Fruit fly (Drosophila melanogaster) whole organism, prepupa: ENCODE data around the gene RanGAP.
A peak's percentile ranks its signal among the peaks of the same experiment; 100 is the strongest.

Source experiments
- CG10631 ChIP-seq: fragments of 200-800 bp; sonication (Bioruptor generic); optimal IDR thresholded peaks from 2 replicates; lab custom pipeline; 2016; ENCODE audit warnings: missing biosample characterization, missing genetic modification characterization
- CG10669 ChIP-seq: fragments of 200-800 bp; sonication (Bioruptor generic); optimal IDR thresholded peaks from 3 replicates; lab custom pipeline; 2018; ENCODE audit warnings: missing biosample characterization, mild to moderate bottlenecking, missing genetic modification characterization, moderate library complexity
- CG11762 ChIP-seq: fragments of 200-800 bp; sonication (Bioruptor generic); optimal IDR thresholded peaks from 3 replicates; lab custom pipeline; 2016; ENCODE audit warnings: missing biosample characterization, missing genetic modification characterization; ENCODE audit not compliant: insufficient read depth
- CG11902 ChIP-seq: fragments of 200-800 bp; sonication (Bioruptor generic); optimal IDR thresholded peaks from 3 replicates; lab custom pipeline; 2016; ENCODE audit warnings: missing biosample characterization, missing genetic modification characterization
- CG15336 ChIP-seq: fragments of 200-800 bp; sonication (Bioruptor generic); IDR thresholded peaks from 2 replicates; pipeline ENCODE4 v1.3.6; 2022; ENCODE audit warnings: missing biosample characterization, missing genetic modification characterization
- CG1621 ChIP-seq: fragments of 200-800 bp; sonication (Bioruptor generic); optimal IDR thresholded peaks from 3 replicates; lab custom pipeline; 2018; ENCODE audit warnings: missing biosample characterization, mild to moderate bottlenecking, missing genetic modification characterization
- CG16779 ChIP-seq: fragments of 200-800 bp; sonication (Bioruptor generic); optimal IDR thresholded peaks from 3 replicates; lab custom pipeline; 2017; ENCODE audit warnings: missing biosample characterization, mild to moderate bottlenecking, missing genetic modification characterization
- CG3032 ChIP-seq: fragments of 200-800 bp; optimal IDR thresholded peaks from 2 replicates; lab custom pipeline; 2019; ENCODE audit warnings: missing biosample characterization, mild to moderate bottlenecking, missing genetic modification characterization, moderate library complexity
- CG32006 ChIP-seq: fragments of 200-800 bp; sonication (Bioruptor generic); optimal IDR thresholded peaks from 3 replicates; lab custom pipeline; 2017; ENCODE audit warnings: missing biosample characterization, mild to moderate bottlenecking, missing genetic modification characterization
- CG34406 ChIP-seq: fragments of 200-800 bp; sonication (Bioruptor generic); optimal IDR thresholded peaks from 3 replicates; lab custom pipeline; 2016; ENCODE audit warnings: missing biosample characterization, missing genetic modification characterization
- CG3919 ChIP-seq: fragments of 200-800 bp; sonication (Bioruptor generic); optimal IDR thresholded peaks from 3 replicates; lab custom pipeline; 2016; ENCODE audit warnings: missing biosample characterization, missing genetic modification characterization
- CG4318 ChIP-seq: fragments of 200-800 bp; sonication (Bioruptor generic); optimal IDR thresholded peaks from 3 replicates; lab custom pipeline; 2017; ENCODE audit warnings: missing biosample characterization, mild to moderate bottlenecking, missing genetic modification characterization
- CG6808 ChIP-seq: fragments of 200-800 bp; sonication (Bioruptor generic); optimal IDR thresholded peaks from 3 replicates; lab custom pipeline; 2017; ENCODE audit warnings: missing biosample characterization, missing genetic modification characterization, mild to moderate bottlenecking, moderate library complexity, missing genetic modification reagents
- CG6854 ChIP-seq: fragments of 200-800 bp; sonication (Bioruptor generic); optimal IDR thresholded peaks from 2 replicates; lab custom pipeline; 2017; ENCODE audit warnings: missing biosample characterization, mild to moderate bottlenecking, missing genetic modification characterization
- CG8119 ChIP-seq: fragments of 200-800 bp; sonication (Bioruptor generic); IDR thresholded peaks from 3 replicates; pipeline ENCODE4 v1.3.6; 2022; ENCODE audit warnings: missing biosample characterization, missing genetic modification characterization
- CG8319 ChIP-seq: fragments of 200-800 bp; sonication (Bioruptor generic); optimal IDR thresholded peaks from 3 replicates; lab custom pipeline; 2016; ENCODE audit warnings: missing biosample characterization, missing genetic modification characterization
- CG8632 ChIP-seq: fragments of 200-800 bp; sonication (Bioruptor generic); optimal IDR thresholded peaks from 3 replicates; lab custom pipeline; 2016; ENCODE audit warnings: missing biosample characterization, missing genetic modification characterization
- CG9139 ChIP-seq: fragments of 200-800 bp; sonication (Bioruptor generic); optimal IDR thresholded peaks from 3 replicates; lab custom pipeline; 2017; ENCODE audit warnings: missing biosample characterization, mild to moderate bottlenecking, missing genetic modification characterization
- Eip75B ChIP-seq: fragments of 200-800 bp; sonication (Bioruptor generic); optimal IDR thresholded peaks from 3 replicates; lab custom pipeline; 2016; ENCODE audit warnings: missing biosample characterization, missing genetic modification characterization
- Eip78C ChIP-seq: fragments of 200-800 bp; sonication (Bioruptor generic); peaks from one replicate; lab custom pipeline; 2016; ENCODE audit warnings: missing biosample characterization, missing genetic modification characterization
- Eip93F ChIP-seq: fragments of 200-800 bp; sonication (Bioruptor generic); optimal IDR thresholded peaks from 2 replicates; lab custom pipeline; 2016; ENCODE audit warnings: missing biosample characterization, mild to moderate bottlenecking, missing genetic modification characterization
- Ets96B ChIP-seq: fragments of 200-800 bp; optimal IDR thresholded peaks from 2 replicates; lab custom pipeline; 2019; ENCODE audit warnings: missing biosample characterization, mild to moderate bottlenecking, missing genetic modification characterization, moderate library complexity
- Gug ChIP-seq: fragments of 200-800 bp; sonication (Bioruptor generic); IDR thresholded peaks from 2 replicates; pipeline ENCODE4 v1.3.6; 2022; ENCODE audit warnings: missing biosample characterization, missing genetic modification characterization
- Hr38 ChIP-seq: sonication (Bioruptor generic); optimal IDR thresholded peaks from 2 replicates; lab custom pipeline; 2016; ENCODE audit warnings: missing biosample characterization, missing genetic modification characterization
- Hr39 ChIP-seq: fragments of 200-800 bp; sonication (Bioruptor generic); optimal IDR thresholded peaks from 2 replicates; lab custom pipeline; 2016; ENCODE audit warnings: missing biosample characterization, missing genetic modification characterization
- Hr4 ChIP-seq: fragments of 200-800 bp; sonication (Bioruptor generic); optimal IDR thresholded peaks from 3 replicates; lab custom pipeline; 2016; ENCODE audit warnings: missing biosample characterization, missing genetic modification characterization
- Lpt ChIP-seq: fragments of 200-800 bp; sonication (Bioruptor generic); optimal IDR thresholded peaks from 3 replicates; lab custom pipeline; 2016; ENCODE audit warnings: missing biosample characterization, missing genetic modification characterization
- Met ChIP-seq: fragments of 200-800 bp; sonication (Bioruptor generic); optimal IDR thresholded peaks from 3 replicates; lab custom pipeline; 2016; ENCODE audit warnings: missing biosample characterization, missing genetic modification characterization
- OdsH ChIP-seq: fragments of 200-800 bp; sonication (Bioruptor generic); optimal IDR thresholded peaks from 3 replicates; lab custom pipeline; 2016; ENCODE audit warnings: missing biosample characterization, missing genetic modification characterization
- Smox ChIP-seq: fragments of 200-800 bp; sonication (Bioruptor generic); optimal IDR thresholded peaks from 3 replicates; lab custom pipeline; 2016; ENCODE audit warnings: missing biosample characterization, missing genetic modification characterization
- Sox102F ChIP-seq: fragments of 200-800 bp; sonication (Bioruptor generic); optimal IDR thresholded peaks from 2 replicates; lab custom pipeline; 2016; ENCODE audit warnings: missing biosample characterization, mild to moderate bottlenecking, missing genetic modification characterization
- Sox14 ChIP-seq: fragments of 200-800 bp; sonication (Bioruptor generic); optimal IDR thresholded peaks from 3 replicates; lab custom pipeline; 2016; ENCODE audit warnings: missing biosample characterization, missing genetic modification characterization
- Sox15 ChIP-seq: fragments of 200-800 bp; sonication (Bioruptor generic); optimal IDR thresholded peaks from 3 replicates; lab custom pipeline; 2016; ENCODE audit warnings: missing biosample characterization, missing genetic modification characterization
- achi ChIP-seq: fragments of 200-800 bp; sonication (Bioruptor generic); optimal IDR thresholded peaks from 3 replicates; lab custom pipeline; 2016; ENCODE audit warnings: missing biosample characterization, missing genetic modification characterization
- acj6 ChIP-seq: fragments of 200-800 bp; sonication (Bioruptor generic); optimal IDR thresholded peaks from 3 replicates; lab custom pipeline; 2016; ENCODE audit warnings: missing biosample characterization, missing genetic modification characterization
- dac ChIP-seq: fragments of 200-800 bp; sonication (Bioruptor generic); optimal IDR thresholded peaks from 2 replicates; lab custom pipeline; 2017; ENCODE audit warnings: missing biosample characterization, mild to moderate bottlenecking, missing genetic modification characterization
- dsx ChIP-seq: fragments of 200-800 bp; optimal IDR thresholded peaks from 3 replicates; lab custom pipeline; 2019; ENCODE audit warnings: missing biosample characterization, mild to moderate bottlenecking, missing genetic modification characterization, moderate library complexity; ENCODE audit not compliant: poor library complexity, severe bottlenecking
- eg ChIP-seq: fragments of 200-800 bp; sonication (Bioruptor generic); IDR thresholded peaks from 3 replicates; pipeline ENCODE4 v1.3.6; 2022; ENCODE audit warnings: missing biosample characterization, missing genetic modification characterization
- esn ChIP-seq: fragments of 200-800 bp; sonication (Bioruptor generic); optimal IDR thresholded peaks from 2 replicates; lab custom pipeline; 2016; ENCODE audit warnings: missing biosample characterization, mild to moderate bottlenecking, missing genetic modification characterization, moderate library complexity
- fd59A ChIP-seq: fragments of 200-800 bp; sonication (Bioruptor generic); optimal IDR thresholded peaks from 2 replicates; lab custom pipeline; 2017; ENCODE audit warnings: missing biosample characterization, mild to moderate bottlenecking, missing genetic modification characterization, missing genetic modification reagents
- fd85E ChIP-seq: fragments of 200-800 bp; sonication (Bioruptor generic); optimal IDR thresholded peaks from 3 replicates; lab custom pipeline; 2016; ENCODE audit warnings: missing biosample characterization, missing genetic modification characterization
- fkh ChIP-seq: fragments of 200-800 bp; sonication (Bioruptor generic); optimal IDR thresholded peaks from 3 replicates; lab custom pipeline; 2017; ENCODE audit warnings: missing biosample characterization, mild to moderate bottlenecking, missing genetic modification characterization, moderate library complexity
- lz ChIP-seq: fragments of 200-800 bp; sonication (Bioruptor generic); optimal IDR thresholded peaks from 3 replicates; lab custom pipeline; 2016; ENCODE audit warnings: missing biosample characterization, missing genetic modification characterization
- pdm3 ChIP-seq: fragments of 200-800 bp; sonication (Bioruptor generic); optimal IDR thresholded peaks from 3 replicates; lab custom pipeline; 2016; ENCODE audit warnings: missing biosample characterization, missing genetic modification characterization
- salr ChIP-seq, 2 experiments: fragments of 200-800 bp; sonication (Bioruptor generic); optimal IDR thresholded peaks; 3 replicates each; lab custom pipeline; 2016 to 2018; ENCODE audit warnings: missing biosample characterization in 2 of 2, missing genetic modification characterization in 2 of 2, mild to moderate bottlenecking in 1 of 2
- ss ChIP-seq, 2 experiments: fragments of 200-800 bp; sonication (Bioruptor generic); optimal IDR thresholded peaks; 2 replicates in 1 of 2; 3 replicates in 1 of 2; lab custom pipeline; 2017 to 2018; ENCODE audit warnings: mild to moderate bottlenecking in 2 of 2, missing biosample characterization in 2 of 2, missing genetic modification characterization in 2 of 2, moderate library complexity in 1 of 2
- svp ChIP-seq: fragments of 200-800 bp; sonication (Bioruptor generic); peaks from one replicate; lab custom pipeline; 2016; ENCODE audit warnings: missing biosample characterization, missing genetic modification characterization
- vri ChIP-seq: fragments of 200-800 bp; sonication (Bioruptor generic); optimal IDR thresholded peaks from 3 replicates; lab custom pipeline; 2016; ENCODE audit warnings: missing biosample characterization, mild to moderate bottlenecking, missing genetic modification characterization

The RanGAP gene

DNA sequence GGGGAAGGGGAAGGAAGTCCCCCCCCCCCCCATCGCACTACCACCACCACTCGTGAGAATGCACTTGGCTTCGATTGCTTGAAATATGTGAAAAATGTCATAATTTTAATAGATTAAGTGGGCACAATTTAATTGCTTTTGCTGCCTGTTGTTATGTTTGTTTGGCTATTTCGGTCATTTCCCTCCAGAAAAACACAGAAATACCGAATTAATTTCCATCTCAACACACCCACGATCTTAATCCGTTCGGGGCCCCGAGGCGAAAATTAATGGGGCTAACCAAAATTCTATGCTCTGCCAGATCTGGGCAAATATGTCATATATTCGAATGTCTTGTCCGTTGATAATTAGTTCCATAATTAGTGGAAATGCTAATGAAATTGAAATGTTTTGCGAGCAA, 19.1 kb upstream of the RanGAP start:
- TF ChIP-seq Lpt (no peak), acj6 (GFP tag; lab: Kevin White, UChicago) (no peak), CG6854 (GFP tag; lab: Kevin White, UChicago) (no peak), Met (no peak), fd59A (GFP tag; lab: Kevin White, UChicago) (no peak), Gug (GFP tag; lab: Robert Waterston, UW) (no peak), CG11902 (GFP tag; lab: Kevin White, UChicago) (no peak), Sox102F (no peak), CG1621 (no peak), eg (no peak), CG3032 (tag; lab: Kevin White, UChicago) (no peak), Smox (GFP tag; lab: Kevin White, UChicago) (no peak), svp (GFP tag; lab: Kevin White, UChicago) (no peak), esn (GFP tag; lab: Kevin White, UChicago) (no peak)

DNA sequence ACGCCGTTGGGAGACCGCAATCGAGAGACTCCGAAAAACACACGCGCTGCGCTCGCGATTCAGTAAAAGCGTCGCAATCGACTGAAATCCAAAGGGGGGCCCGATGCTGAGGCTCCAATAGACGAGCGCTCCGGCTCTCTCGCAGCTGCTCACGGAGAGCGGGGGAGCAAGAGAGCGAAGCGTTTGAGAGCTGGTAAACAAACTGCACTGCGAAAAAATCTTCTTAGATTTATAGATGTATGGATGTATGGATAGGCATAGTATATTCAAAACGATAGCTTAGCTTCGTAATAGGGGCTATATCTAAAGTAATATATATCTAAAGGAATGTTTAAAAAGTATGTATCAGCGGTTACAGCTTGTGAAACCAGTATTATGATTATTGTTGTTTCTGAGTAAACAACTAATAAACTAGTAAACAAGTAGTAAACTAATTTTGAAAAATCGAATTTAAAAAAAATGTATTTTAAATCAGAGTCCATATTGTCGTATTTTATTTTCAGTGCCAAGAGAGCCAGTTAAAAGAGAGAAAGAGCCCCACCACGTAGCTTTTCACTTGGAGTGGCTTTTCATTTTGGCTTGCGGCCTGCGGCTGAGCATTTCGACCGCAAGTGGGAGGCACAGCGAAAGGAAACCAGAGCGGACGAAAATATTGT, 18.2 kb upstream of the RanGAP start, which contains the start of the genes Alp12 and CG13085:
Alp12 (plus strand) TSS at position 584 of the 656 bp plus-strand sequence.
CG13085 (plus strand) TSS at position 584 of the 656 bp plus-strand sequence.
- peak; percentile 84 for TF ChIP-seq CG11902 (GFP tag; lab: Kevin White, UChicago)
- TF ChIP-seq fd85E (GFP tag; lab: Kevin White, UChicago) = peak; percentile 73
- TF ChIP-seq CG10631 (GFP tag; lab: Kevin White, UChicago) = peak; percentile 98
- TF ChIP-seq OdsH (GFP tag; lab: Kevin White, UChicago) = peak; percentile 97
- peak; percentile 95 for TF ChIP-seq fkh (GFP tag; lab: Kevin White, UChicago)
- TF ChIP-seq salr (GFP tag; optimal IDR thresholded peaks at IDR 0.05; lab: Kevin White, UChicago) = peak; percentile 76 to 99
- peak; percentile 96 for TF ChIP-seq CG3919 (GFP tag; lab: Kevin White, UChicago)
- TF ChIP-seq Hr39 (GFP tag; lab: Kevin White, UChicago) = peak; percentile 91
- TF ChIP-seq Gug (GFP tag; lab: Robert Waterston, UW) = peak; percentile 97
- TF ChIP-seq Eip75B (GFP tag; lab: Kevin White, UChicago) = peak; percentile 96
- TF ChIP-seq ss (GFP tag; optimal IDR thresholded peaks at IDR 0.05; lab: Kevin White, UChicago) = peak; percentile 89 to 90
- TF ChIP-seq Sox14 (GFP tag; lab: Kevin White, UChicago) = peak; percentile 96
- peak; percentile 95 for TF ChIP-seq eg
- peak; percentile 96 for TF ChIP-seq lz (GFP tag; lab: Kevin White, UChicago)
- peak; percentile 99 for TF ChIP-seq CG8119
- TF ChIP-seq CG9139 (GFP tag; lab: Kevin White, UChicago) = peak; percentile 77
- peak; percentile 99 for TF ChIP-seq Lpt
- peak; percentile 83 for TF ChIP-seq Eip93F (GFP tag; lab: Kevin White, UChicago)
- TF ChIP-seq pdm3 (GFP tag; lab: Kevin White, UChicago) = peak; percentile 96
- TF ChIP-seq CG16779 (tag; lab: Kevin White, UChicago) = peak; percentile 95
- peak; percentile 93 for TF ChIP-seq CG3032 (tag; lab: Kevin White, UChicago)
- peak; percentile 95 for TF ChIP-seq svp (GFP tag; lab: Kevin White, UChicago)
- TF ChIP-seq CG6854 (GFP tag; lab: Kevin White, UChicago) = peak; percentile 90
- peak; percentile 91 for TF ChIP-seq Sox15
- TF ChIP-seq vri = peak; percentile 89
- TF ChIP-seq achi (GFP tag; lab: Kevin White, UChicago) = peak; percentile 96
- TF ChIP-seq CG32006 (GFP tag; lab: Kevin White, UChicago) = peak; percentile 99
- TF ChIP-seq CG34406 (GFP tag; lab: Kevin White, UChicago) = peak; percentile 95
- peak; percentile 94 for TF ChIP-seq dac (GFP tag; lab: Kevin White, UChicago)
- peak; percentile 89 for TF ChIP-seq CG8319 (GFP tag; lab: Kevin White, UChicago)
- peak; percentile 92 for TF ChIP-seq Sox102F
- TF ChIP-seq CG11762 = peak; percentile 92
- peak; percentile 99 for TF ChIP-seq CG15336 (GFP tag; lab: Robert Waterston, UW)
- peak; percentile 99 for TF ChIP-seq Eip78C (GFP tag; lab: Kevin White, UChicago)
- peak; percentile 88 for TF ChIP-seq Ets96B (tag; lab: Kevin White, UChicago)
- peak; percentile 94 for TF ChIP-seq CG6808 (GFP tag; lab: Kevin White, UChicago)
- TF ChIP-seq CG8632 (GFP tag; lab: Kevin White, UChicago) = peak; percentile 94
- TF ChIP-seq Hr4 = peak; percentile 98
- TF ChIP-seq dsx (GFP tag; lab: Kevin White, UChicago) = peak; percentile 91
- TF ChIP-seq CG10669 (GFP tag; lab: Kevin White, UChicago) = peak; percentile 92
- peak; percentile 8 for TF ChIP-seq Hr38
- peak; percentile 97 for TF ChIP-seq CG4318 (GFP tag; lab: Kevin White, UChicago)
